Worm (Caenorhabditis elegans) whole organism, mixed stage, embryonic: Measurements from ENCODE around the gene Y62H9A.15.

Experiments
- M03D4.4 ChIP-seq: sonication (generic microtip); optimal IDR thresholded peaks from 2 replicates; lab custom pipeline; 2017; ENCODE audit warnings: mild to moderate bottlenecking, missing genetic modification characterization, missing compliant biosample characterization
- bed-3 ChIP-seq: fragments of 200-800 bp; sonication (Bioruptor generic); optimal IDR thresholded peaks from 3 replicates; lab custom pipeline; 2018; ENCODE audit warnings: mild to moderate bottlenecking, missing genetic modification characterization, moderate library complexity, missing compliant biosample characterization
- blmp-1 ChIP-seq: fragments of 150-350 bp; optimal IDR thresholded peaks from 2 replicates; lab custom pipeline; 2014; ENCODE audit warnings: missing biosample characterization, missing genetic modification characterization
- ceh-39 ChIP-seq: fragments of 150-350 bp; optimal IDR thresholded peaks from 2 replicates; lab custom pipeline; 2014; ENCODE audit warnings: missing biosample characterization, missing genetic modification characterization
- ceh-43 ChIP-seq: fragments of 200-800 bp; sonication (Bioruptor generic); optimal IDR thresholded peaks from 2 replicates; lab custom pipeline; 2018; ENCODE audit warnings: mild to moderate bottlenecking, missing genetic modification characterization, moderate library complexity, missing compliant biosample characterization
- ceh-83 ChIP-seq: fragments of 200-800 bp; sonication (Bioruptor generic); optimal IDR thresholded peaks from 2 replicates; lab custom pipeline; 2018; ENCODE audit warnings: mild to moderate bottlenecking, missing genetic modification characterization, missing compliant biosample characterization
- ces-1 ChIP-seq: fragments of 150-350 bp; optimal IDR thresholded peaks from 2 replicates; lab custom pipeline; 2014; ENCODE audit warnings: missing biosample characterization, missing genetic modification reagents, missing genetic modification characterization
- cnd-1 ChIP-seq: fragments of 200-800 bp; sonication (Bioruptor generic); optimal IDR thresholded peaks from 2 replicates; lab custom pipeline; 2018; ENCODE audit warnings: mild to moderate bottlenecking, missing genetic modification characterization, missing compliant biosample characterization
- drap-1 ChIP-seq: fragments of 200-800 bp; sonication (Bioruptor generic); optimal IDR thresholded peaks from 3 replicates; lab custom pipeline; 2018; ENCODE audit warnings: mild to moderate bottlenecking, missing genetic modification characterization, missing compliant biosample characterization
- elt-1 ChIP-seq: sonication (generic microtip); optimal IDR thresholded peaks from 2 replicates; lab custom pipeline; 2017; ENCODE audit warnings: missing genetic modification characterization, mild to moderate bottlenecking, missing compliant biosample characterization, antibody characterized with exemption, moderate library complexity, borderline replicate concordance; ENCODE audit not compliant: insufficient read depth
- elt-3 ChIP-seq: fragments of 150-350 bp; optimal IDR thresholded peaks from 2 replicates; lab custom pipeline; 2014; ENCODE audit warnings: missing biosample characterization, missing genetic modification characterization
- flh-1 ChIP-seq: fragments of 200-800 bp; sonication (Bioruptor generic); optimal IDR thresholded peaks from 2 replicates; lab custom pipeline; 2018; ENCODE audit warnings: mild to moderate bottlenecking, missing genetic modification characterization, moderate library complexity, missing compliant biosample characterization
- ham-2 ChIP-seq: fragments of 200-800 bp; sonication (Bioruptor generic); optimal IDR thresholded peaks from 2 replicates; lab custom pipeline; 2018; ENCODE audit warnings: mild to moderate bottlenecking, missing genetic modification characterization, missing compliant biosample characterization
- hlh-1 ChIP-seq: fragments of 150-350 bp; optimal IDR thresholded peaks from 2 replicates; lab custom pipeline; 2014; ENCODE audit warnings: missing biosample characterization, missing genetic modification reagents, missing genetic modification characterization
- lin-13 ChIP-seq: fragments of 150-350 bp; optimal IDR thresholded peaks from 2 replicates; lab custom pipeline; 2014; ENCODE audit warnings: missing biosample characterization, missing genetic modification characterization
- lin-32 ChIP-seq: fragments of 200-800 bp; sonication (Bioruptor generic); optimal IDR thresholded peaks from 2 replicates; lab custom pipeline; 2018; ENCODE audit warnings: mild to moderate bottlenecking, missing genetic modification characterization, missing compliant biosample characterization
- lsy-2 ChIP-seq: fragments of 150-350 bp; optimal IDR thresholded peaks from 2 replicates; lab custom pipeline; 2014; ENCODE audit warnings: missing biosample characterization, missing genetic modification characterization
- mls-2 ChIP-seq: sonication (generic microtip); optimal IDR thresholded peaks from 2 replicates; lab custom pipeline; 2016; ENCODE audit warnings: mild to moderate bottlenecking, missing genetic modification characterization, moderate library complexity, missing compliant biosample characterization
- nhr-12 ChIP-seq: fragments of 150-350 bp; optimal IDR thresholded peaks from 2 replicates; lab custom pipeline; 2014; ENCODE audit warnings: missing biosample characterization, missing genetic modification characterization
- nhr-2 ChIP-seq: fragments of 150-350 bp; optimal IDR thresholded peaks from 2 replicates; lab custom pipeline; 2014; ENCODE audit warnings: missing biosample characterization, missing genetic modification characterization
- nhr-237 ChIP-seq: fragments of 150-350 bp; optimal IDR thresholded peaks from 2 replicates; lab custom pipeline; 2014; ENCODE audit warnings: missing biosample characterization, missing genetic modification characterization
- nhr-28 ChIP-seq: fragments of 150-350 bp; optimal IDR thresholded peaks from 2 replicates; lab custom pipeline; 2014; ENCODE audit warnings: missing biosample characterization, missing genetic modification characterization
- nhr-76 ChIP-seq: sonication (generic microtip); optimal IDR thresholded peaks from 2 replicates; lab custom pipeline; 2017; ENCODE audit warnings: missing biosample characterization, missing genetic modification characterization
- pha-4 ChIP-seq: fragments of 150-350 bp; optimal IDR thresholded peaks from 2 replicates; lab custom pipeline; 2018; ENCODE audit warnings: missing biosample characterization, missing genetic modification reagents, missing genetic modification characterization
- sem-2 ChIP-seq: fragments of 200-800 bp; sonication (Bioruptor generic); optimal IDR thresholded peaks from 2 replicates; lab custom pipeline; 2018; ENCODE audit warnings: mild to moderate bottlenecking, missing genetic modification characterization, missing compliant biosample characterization
- snpc-4 ChIP-seq: fragments of 150-350 bp; optimal IDR thresholded peaks from 2 replicates; lab custom pipeline; 2014; ENCODE audit warnings: missing biosample characterization, missing genetic modification characterization
- sptf-1 ChIP-seq: sonication (generic microtip); optimal IDR thresholded peaks from 2 replicates; lab custom pipeline; 2017; ENCODE audit warnings: mild to moderate bottlenecking, missing genetic modification characterization, moderate library complexity, missing compliant biosample characterization
- tbx-8 ChIP-seq: fragments of 200-800 bp; sonication (Bioruptor generic); optimal IDR thresholded peaks from 2 replicates; lab custom pipeline; 2018; ENCODE audit warnings: mild to moderate bottlenecking, missing genetic modification characterization, moderate library complexity, missing compliant biosample characterization
- unc-120 ChIP-seq: sonication (generic microtip); optimal IDR thresholded peaks from 2 replicates; lab custom pipeline; 2017; ENCODE audit warnings: missing genetic modification characterization, missing compliant biosample characterization; ENCODE audit not compliant: poor library complexity, severe bottlenecking
- unc-39 ChIP-seq: fragments of 150-350 bp; optimal IDR thresholded peaks from 2 replicates; lab custom pipeline; 2014; ENCODE audit warnings: missing biosample characterization, missing genetic modification characterization
- unc-62 ChIP-seq: fragments of 150-350 bp; optimal IDR thresholded peaks from 2 replicates; lab custom pipeline; 2014; ENCODE audit warnings: missing biosample characterization, missing genetic modification reagents, missing genetic modification characterization
- zip-8 ChIP-seq: fragments of 150-350 bp; optimal IDR thresholded peaks from 2 replicates; lab custom pipeline; 2014; ENCODE audit warnings: missing biosample characterization, missing genetic modification characterization
- ztf-11 ChIP-seq: fragments of 150-350 bp; optimal IDR thresholded peaks from 2 replicates; lab custom pipeline; 2014; ENCODE audit warnings: missing biosample characterization, missing genetic modification characterization

The Y62H9A.15 gene

ce11 chrX:11909168-11909567 is 777 bp downstream of the Y62H9A.15 start:
- no peak for TF ChIP-seq bed-3 (GFP tag; lab: Kevin White, UChicago)
- no peak for TF ChIP-seq nhr-76
- TF ChIP-seq ceh-83 (GFP tag; lab: Kevin White, UChicago), result no peak
- TF ChIP-seq lin-13 (tag; lab: Kevin White, UChicago), result no peak
- no peak for TF ChIP-seq unc-120
- TF ChIP-seq elt-1 (tag; lab: Kevin White, UChicago), result no peak
- no peak for TF ChIP-seq blmp-1 (tag; lab: Kevin White, UChicago)
- no peak for TF ChIP-seq nhr-28 (tag; lab: Kevin White, UChicago)
- no peak for TF ChIP-seq unc-62 (GFP tag; lab: Kevin White, UChicago)

ce11 chrX:11908226-11908625 is 1.7 kb downstream of the Y62H9A.15 start:
- TF ChIP-seq snpc-4 (tag; lab: Kevin White, UChicago) (no peak), ces-1 (no peak), drap-1 (GFP tag; lab: Kevin White, UChicago) (no peak), unc-62 (GFP tag; lab: Kevin White, UChicago) (no peak), blmp-1 (tag; lab: Kevin White, UChicago) (no peak), nhr-28 (tag; lab: Kevin White, UChicago) (no peak), nhr-76 (no peak), M03D4.4 (tag; lab: Kevin White, UChicago) (no peak), mls-2 (tag; lab: Kevin White, UChicago) (no peak), zip-8 (tag; lab: Kevin White, UChicago) (no peak), ztf-11 (tag; lab: Kevin White, UChicago) (no peak), unc-120 (no peak), lin-32 (GFP tag; lab: Kevin White, UChicago) (no peak), ceh-43 (GFP tag; lab: Kevin White, UChicago) (no peak), flh-1 (GFP tag; lab: Kevin White, UChicago) (no peak), bed-3 (GFP tag; lab: Kevin White, UChicago) (no peak)

- TF ChIP-seq tbx-8 (no peak), sem-2 (GFP tag; lab: Kevin White, UChicago) (no peak), hlh-1 (tag; lab: Kevin White, UChicago) (no peak), unc-39 (tag; lab: Kevin White, UChicago) (no peak), mls-2 (tag; lab: Kevin White, UChicago) (no peak), elt-3 (no peak), nhr-2 (no peak), elt-1 (tag; lab: Kevin White, UChicago) (no peak), nhr-76 (no peak), M03D4.4 (tag; lab: Kevin White, UChicago) (no peak), lin-13 (tag; lab: Kevin White, UChicago) (no peak), ceh-39 (tag; lab: Kevin White, UChicago) (no peak), ces-1 (no peak), nhr-28 (tag; lab: Kevin White, UChicago) (no peak), zip-8 (tag; lab: Kevin White, UChicago) (no peak), pha-4 (tag; lab: Kevin White, UChicago) (no peak), sptf-1 (tag; lab: Kevin White, UChicago) (no peak)
These were observed 2.7 kb downstream of the Y62H9A.15 start, which contains the start of gene Y62H9A.11 for ce11 chrX:11907263-11907662. Gene Y62H9A.11, minus strand, starts transcription at chrX:11907363.

ce11 chrX:11906626-11907025 is 3.3 kb downstream of the Y62H9A.15 start:
- no peak for TF ChIP-seq M03D4.4 (tag; lab: Kevin White, UChicago)
- TF ChIP-seq bed-3 (GFP tag; lab: Kevin White, UChicago), result no peak
- TF ChIP-seq nhr-237 (tag; lab: Kevin White, UChicago), result no peak
- TF ChIP-seq blmp-1 (tag; lab: Kevin White, UChicago), result no peak
- TF ChIP-seq sem-2 (GFP tag; lab: Kevin White, UChicago), result no peak
- TF ChIP-seq ztf-11 (tag; lab: Kevin White, UChicago), result no peak
- TF ChIP-seq flh-1 (GFP tag; lab: Kevin White, UChicago), result no peak
- TF ChIP-seq cnd-1 (tag; lab: Kevin White, UChicago), result no peak
- no peak for TF ChIP-seq lin-32 (GFP tag; lab: Kevin White, UChicago)
- no peak for TF ChIP-seq ham-2

- TF ChIP-seq nhr-76 (no peak), nhr-2 (no peak), flh-1 (GFP tag; lab: Kevin White, UChicago) (no peak), ham-2 (no peak), lin-32 (GFP tag; lab: Kevin White, UChicago) (no peak), sptf-1 (tag; lab: Kevin White, UChicago) (no peak), snpc-4 (tag; lab: Kevin White, UChicago) (no peak), lsy-2 (tag; lab: Kevin White, UChicago) (no peak), tbx-8 (no peak), unc-62 (GFP tag; lab: Kevin White, UChicago) (no peak), mls-2 (tag; lab: Kevin White, UChicago) (no peak), M03D4.4 (tag; lab: Kevin White, UChicago) (no peak), hlh-1 (tag; lab: Kevin White, UChicago) (no peak), unc-39 (tag; lab: Kevin White, UChicago) (no peak), ces-1 (no peak), unc-120 (no peak), sem-2 (GFP tag; lab: Kevin White, UChicago) (no peak), elt-3 (no peak), nhr-12 (tag; lab: Kevin White, UChicago) (no peak), zip-8 (tag; lab: Kevin White, UChicago) (no peak)
These were observed 7.3 kb downstream of the Y62H9A.15 start, which contains the start of gene Y62H9A.10 for ce11 chrX:11902661-11903060. Gene Y62H9A.10, minus strand, starts transcription at chrX:11902761.
